Comparison of ENCODE assay signal across 1 worm cellular context in genomic region chrIII:5305725-5306124, ce11.
TF ChIP-seq lines count a peak whose summit lies in the region.

No protein-coding gene starts in this region.

TF ChIP-seq in whole organism, L4 larva, 104 proteins besides CTCF, POLR2A, EP300 and RAD21 (continued from another document):
- TF ChIP-seq T26A8.4 (GFP tag; IDR thresholded peaks at IDR 0.05; lab: Robert Waterston, UW) (peak; percentile 91), zip-11 (GFP tag; IDR thresholded peaks at IDR 0.05; lab: Robert Waterston, UW) (peak; percentile 85; the same call in 1 of the 2 replicates), nhr-48 (tag; optimal IDR thresholded peaks at IDR 0.05; lab: Kevin White, UChicago) (no peak), F44E2.7 (GFP tag; IDR thresholded peaks at IDR 0.05; lab: Robert Waterston, UW) (peak; percentile 94), mxl-3 (GFP tag; optimal IDR thresholded peaks at IDR 0.05; lab: Kevin White, UChicago) (peak; percentile 75), ceh-20 (GFP tag; IDR thresholded peaks at IDR 0.05; lab: Robert Waterston, UW) (peak; percentile 68; the same call in 1 of the 2 replicates), mdt-29 (GFP tag; IDR thresholded peaks at IDR 0.05; lab: Robert Waterston, UW) (peak; percentile 44; the same call in 1 of the 2 replicates), dve-1 (tag; optimal IDR thresholded peaks at IDR 0.05; lab: Kevin White, UChicago; ENCODE audit: insufficient read depth) (peak; percentile 29), Y5F2A.4 (GFP tag; optimal IDR thresholded peaks at IDR 0.05; lab: Kevin White, UChicago) (peak; percentile 79), mdl-1 (tag; optimal IDR thresholded peaks at IDR 0.05; lab: Kevin White, UChicago) (no peak), hlh-30 (tag; optimal IDR thresholded peaks at IDR 0.05; lab: Kevin White, UChicago; ENCODE audit: insufficient read depth) (peak; percentile 49), nhr-10 (tag; optimal IDR thresholded peaks at IDR 0.05; lab: Kevin White, UChicago) (no peak), php-3 (GFP tag; IDR thresholded peaks at IDR 0.05; lab: Robert Waterston, UW) (peak; percentile 75), zfp-2 (tag; optimal IDR thresholded peaks at IDR 0.05; lab: Kevin White, UChicago) (no peak), ceh-28 (tag; optimal IDR thresholded peaks at IDR 0.05; lab: Kevin White, UChicago) (no peak), nhr-111 (GFP tag; optimal IDR thresholded peaks at IDR 0.05; lab: Kevin White, UChicago) (peak; percentile 68), gei-8 (GFP tag; optimal IDR thresholded peaks at IDR 0.05; lab: Kevin White, UChicago) (peak; percentile 74), set-16 (GFP tag; IDR thresholded peaks at IDR 0.05; lab: Robert Waterston, UW) (no peak)
